Worm (Caenorhabditis elegans) whole organism, L1 larva: ENCODE data around the gene Y57G11C.46.

Experiments
- elt-3 ChIP-seq, 6 experiments: fragments of 150-350 bp in 1 of 6; sonication (generic microtip); optimal IDR thresholded peaks; 2 replicates each; lab custom pipeline; 2017 to 2018; ENCODE audit warnings: missing biosample characterization in 6 of 6, missing genetic modification characterization in 6 of 6, inconsistent platforms in 1 of 6
- lin-15B ChIP-seq: fragments of 150-350 bp; sonication (generic microtip); optimal IDR thresholded peaks from 3 replicates; lab custom pipeline; 2014; ENCODE audit warnings: missing biosample characterization, missing genetic modification characterization
- mef-2 ChIP-seq: fragments of 150-350 bp; optimal IDR thresholded peaks from 2 replicates; lab custom pipeline; 2014; ENCODE audit warnings: missing biosample characterization, missing genetic modification characterization
- nhr-77 ChIP-seq: fragments of 150-350 bp; optimal IDR thresholded peaks from 2 replicates; lab custom pipeline; 2014; ENCODE audit warnings: missing biosample characterization, missing genetic modification characterization
- pqm-1 ChIP-seq: sonication (generic microtip); optimal IDR thresholded peaks from 3 replicates; lab custom pipeline; 2017; ENCODE audit warnings: missing biosample characterization, missing genetic modification characterization

ce11 chrIV:14795918-14796488 lies 20.2 kb downstream of the Y57G11C.46 start, which contains the start of gene coq-3:
- TF ChIP-seq mef-2 (tag; lab: Kevin White, UChicago) (no peak), elt-3 (tag; optimal IDR thresholded peaks at IDR 0.05; lab: Kevin White, UChicago) (no peak), pqm-1 (tag; lab: Kevin White, UChicago) (no peak), lin-15B (tag; lab: Kevin White, UChicago) (no peak), nhr-77 (tag; lab: Kevin White, UChicago) (no peak)
